Worm (Caenorhabditis elegans): ENCODE results near the gene F26F4.12.

- TF ChIP-seq him-1 (tag; optimal IDR thresholded peaks at IDR 0.05) (no peak), W03F9.2 (tag; optimal IDR thresholded peaks at IDR 0.05) (no peak), dao-5 (tag; optimal IDR thresholded peaks at IDR 0.05) (no peak)
Observed at ce11 chrIII:4868643-4869042, 41.2 kb downstream of the F26F4.12 start, which contains the start of the genes msd-4 and C35D10.3.
